Fruit fly (Drosophila melanogaster) whole organism, embryonic: Measurements from ENCODE around the gene Tep2.
"Not testable (repeated sequence)": the region's sequence is repeated elsewhere in the genome, so short reads cannot be mapped to it uniquely, and the experiment has no call there.

ENCODE experiments used
- CG11560 ChIP-seq: fragments of 200-800 bp; sonication (Bioruptor generic); IDR thresholded peaks from 3 replicates; pipeline ENCODE4 v1.3.6; 2022; ENCODE audit warnings: missing biosample characterization, missing genetic modification characterization
- D19A ChIP-seq: fragments of 200-800 bp; optimal IDR thresholded peaks from 3 replicates; lab custom pipeline; 2019; ENCODE audit warnings: missing biosample characterization, mild to moderate bottlenecking, missing genetic modification characterization, moderate library complexity
- Sry-β ChIP-seq: fragments of 200-800 bp; sonication (Bioruptor generic); optimal IDR thresholded peaks from 2 replicates; lab custom pipeline; 2018; ENCODE audit warnings: missing biosample characterization, mild to moderate bottlenecking, missing genetic modification characterization, moderate library complexity

DNA sequence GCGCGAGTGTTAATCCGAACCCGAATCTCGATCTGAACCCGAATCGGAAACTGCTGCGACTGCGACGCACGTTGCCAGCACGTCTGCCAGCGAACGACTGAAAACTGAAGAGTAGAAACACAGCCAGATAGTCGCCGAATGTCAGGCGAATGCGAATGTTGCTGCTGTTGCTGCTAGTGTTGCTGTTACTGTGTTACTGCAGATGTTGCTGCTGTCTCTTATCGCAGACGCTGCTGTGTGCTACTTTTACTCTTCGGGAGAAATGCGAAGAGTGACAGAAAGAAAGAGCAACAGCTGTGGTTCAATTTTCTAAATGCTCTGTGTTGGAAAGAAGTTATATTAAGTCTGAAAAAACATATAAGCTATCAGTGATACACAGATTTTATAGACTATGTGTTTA, 31.2 kb upstream of the Tep2 start, which contains the start of gene CG13796:
- TF ChIP-seq CG11560; D19A (tag; lab: Kevin White, UChicago); Sry-β: not testable (repeated sequence)
